Worm (Caenorhabditis elegans): ENCODE data around the gene F17E5.2.

Gene F17E5.2

DNA sequence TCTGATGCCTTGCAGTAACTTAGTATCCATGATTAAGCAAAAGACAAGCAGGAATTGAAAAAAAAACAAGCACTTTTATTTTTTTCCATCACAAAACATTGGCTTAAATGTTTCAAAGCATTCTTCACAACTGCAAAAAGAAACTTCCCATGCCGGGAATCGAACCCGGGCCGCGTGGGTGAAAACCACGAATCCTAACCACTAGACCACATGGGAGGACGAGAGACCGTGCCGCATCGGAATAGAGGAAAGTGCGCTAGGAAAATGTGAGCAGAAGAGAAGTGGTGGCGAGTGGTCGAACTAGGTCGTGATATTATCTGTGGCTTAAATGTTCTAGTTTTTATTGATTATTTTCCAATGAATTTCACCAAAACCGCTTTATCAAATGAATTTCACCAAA is 26.6 kb upstream of the F17E5.2 start:
- TF ChIP-seq K09A11.1 (tag; optimal IDR thresholded peaks at IDR 0.05; ENCODE audit: insufficient read depth) (no peak), ceh-24 (tag; optimal IDR thresholded peaks at IDR 0.05) (no peak), pha-4 (tag; optimal IDR thresholded peaks at IDR 0.05) (no peak), zip-5 (tag; optimal IDR thresholded peaks at IDR 0.05) (no peak), npax-4 (tag; optimal IDR thresholded peaks at IDR 0.05) (peak; percentile 15), lim-6 (tag; optimal IDR thresholded peaks at IDR 0.05) (no peak), pax-1 (tag; optimal IDR thresholded peaks at IDR 0.05) (no peak), fkh-6 (tag; optimal IDR thresholded peaks at IDR 0.05) (no peak), unc-86 (tag; optimal IDR thresholded peaks at IDR 0.05) (no peak), ceh-31 (tag; optimal IDR thresholded peaks at IDR 0.05) (no peak), ceh-9 (tag; optimal IDR thresholded peaks at IDR 0.05) (no peak), ahr-1 (tag; optimal IDR thresholded peaks at IDR 0.05) (peak; percentile 18), pha-2 (tag; optimal IDR thresholded peaks at IDR 0.05) (no peak), ceh-48 (tag; optimal IDR thresholded peaks at IDR 0.05) (peak; percentile 27), hlh-13 (GFP tag; optimal IDR thresholded peaks at IDR 0.05) (no peak), F13H6.1 (tag; optimal IDR thresholded peaks at IDR 0.05) (no peak), ceh-19 (GFP tag; optimal IDR thresholded peaks at IDR 0.05) (peak; percentile 32), nhr-11 (tag; optimal IDR thresholded peaks at IDR 0.05) (no peak), hlh-6 (tag; optimal IDR thresholded peaks at IDR 0.05) (peak; percentile 61), unc-42 (tag; optimal IDR thresholded peaks at IDR 0.05) (no peak), ets-4 (tag; optimal IDR thresholded peaks at IDR 0.05) (no peak), hlh-30 (tag; optimal IDR thresholded peaks at IDR 0.05; ENCODE audit: insufficient read depth) (peak; percentile 36), lin-11 (tag; optimal IDR thresholded peaks at IDR 0.05) (peak; percentile 47), ztf-16 (tag; optimal IDR thresholded peaks at IDR 0.05) (no peak), hlh-8 (tag; optimal IDR thresholded peaks at IDR 0.05) (no peak), sox-2 (GFP tag; IDR thresholded peaks at IDR 0.05) (peak; percentile 33; the same call in 1 of the 2 replicates), elt-2 (tag; optimal IDR thresholded peaks at IDR 0.05) (peak; percentile 67), ceh-18 (tag; optimal IDR thresholded peaks at IDR 0.05) (peak; percentile 56), dmd-4 (tag; optimal IDR thresholded peaks at IDR 0.05; ENCODE audit: borderline replicate concordance) (no peak), ttx-3 (tag; optimal IDR thresholded peaks at IDR 0.05) (peak; percentile 57), pag-3 (tag; optimal IDR thresholded peaks at IDR 0.05; ENCODE audit: borderline replicate concordance) (no peak), tbx-7 (tag; optimal IDR thresholded peaks at IDR 0.05) (no peak), che-1 (tag; optimal IDR thresholded peaks at IDR 0.05) (peak; percentile 56), sdc-2 (tag; optimal IDR thresholded peaks at IDR 0.05) (peak; percentile 92), sox-4 (tag; optimal IDR thresholded peaks at IDR 0.05) (peak; percentile 40), ceh-34 (tag; optimal IDR thresholded peaks at IDR 0.05) (peak; percentile 38), ceh-45 (GFP tag; IDR thresholded peaks at IDR 0.05) (no peak), Y22D7AL.16 (tag; optimal IDR thresholded peaks at IDR 0.05) (peak; percentile 29), madf-2 (tag; optimal IDR thresholded peaks at IDR 0.05) (no peak), ceh-30 (tag; optimal IDR thresholded peaks at IDR 0.05) (no peak), ref-2 (tag; optimal IDR thresholded peaks at IDR 0.05) (peak; percentile 21), elt-4 (tag; optimal IDR thresholded peaks at IDR 0.05) (no peak), C08G9.2 (tag; optimal IDR thresholded peaks at IDR 0.05) (peak; percentile 53), nhr-232 (tag; optimal IDR thresholded peaks at IDR 0.05) (peak; percentile 43), odd-2 (tag; optimal IDR thresholded peaks at IDR 0.05) (no peak), nfya-1 (tag; optimal IDR thresholded peaks at IDR 0.05) (peak; percentile 38), hlh-15 (tag; optimal IDR thresholded peaks at IDR 0.05) (no peak), unc-3 (GFP tag; conservative IDR thresholded peaks at IDR 0.05) (no peak), unc-3 (tag; optimal IDR thresholded peaks at IDR 0.05) (peak; percentile 34), ceh-22 (tag; optimal IDR thresholded peaks at IDR 0.05) (no peak), syd-9 (tag; optimal IDR thresholded peaks at IDR 0.05) (peak; percentile 65), ama-1 (optimal IDR thresholded peaks at IDR 0.05) (no peak), fkh-10 (GFP tag; optimal IDR thresholded peaks at IDR 0.05) (peak; percentile 56), ceh-2 (tag; optimal IDR thresholded peaks at IDR 0.05) (peak; percentile 19), eyg-1 (tag; optimal IDR thresholded peaks at IDR 0.05) (no peak)
